Worm (Caenorhabditis elegans) whole organism, L3 larva: ENCODE results near the gene unc-3.

ENCODE experiments used
- R02D3.7 ChIP-seq: fragments of 150-350 bp; optimal IDR thresholded peaks from 2 replicates; lab custom pipeline; 2014; ENCODE audit warnings: missing biosample characterization, missing genetic modification characterization
- ZK546.5 ChIP-seq: sonication (generic microtip); optimal IDR thresholded peaks from 2 replicates; lab custom pipeline; 2017; ENCODE audit warnings: missing biosample characterization, missing genetic modification characterization
- aly-2 ChIP-seq: fragments of 150-350 bp; optimal IDR thresholded peaks from 2 replicates; lab custom pipeline; 2014; ENCODE audit warnings: missing biosample characterization, missing genetic modification characterization
- ama-1 ChIP-seq: fragments of 150-350 bp; optimal IDR thresholded peaks from 2 replicates; lab custom pipeline; 2018
- ceh-16 ChIP-seq: sonication (generic microtip); optimal IDR thresholded peaks from 2 replicates; lab custom pipeline; 2017; ENCODE audit warnings: missing biosample characterization, missing genetic modification characterization
- ceh-28 ChIP-seq: fragments of 150-350 bp; optimal IDR thresholded peaks from 2 replicates; lab custom pipeline; 2014; ENCODE audit warnings: missing biosample characterization, missing genetic modification reagents, missing genetic modification characterization
- ceh-82 ChIP-seq: fragments of 150-350 bp; optimal IDR thresholded peaks from 2 replicates; lab custom pipeline; 2014; ENCODE audit warnings: missing biosample characterization, missing genetic modification characterization
- ceh-9 ChIP-seq: sonication (generic microtip); optimal IDR thresholded peaks from 2 replicates; lab custom pipeline; 2018; ENCODE audit warnings: missing biosample characterization, missing genetic modification characterization
- egl-27 ChIP-seq: sonication (generic microtip); optimal IDR thresholded peaks from 4 replicates; lab custom pipeline; 2017; ENCODE audit warnings: missing biosample characterization, missing genetic modification reagents, missing genetic modification characterization
- egl-5 ChIP-seq: fragments of 150-350 bp; optimal IDR thresholded peaks from 2 replicates; lab custom pipeline; 2017; ENCODE audit warnings: missing biosample characterization, missing genetic modification reagents, missing genetic modification characterization, inconsistent platforms
- elt-1 ChIP-seq: fragments of 150-350 bp; optimal IDR thresholded peaks from 2 replicates; lab custom pipeline; 2014; ENCODE audit warnings: missing biosample characterization, missing genetic modification characterization
- elt-2 ChIP-seq: sonication (generic microtip); optimal IDR thresholded peaks from 2 replicates; lab custom pipeline; 2016; ENCODE audit warnings: missing genetic modification reagents, mild to moderate bottlenecking, missing genetic modification characterization, missing compliant biosample characterization
- elt-3 ChIP-seq, 3 experiments: fragments of 150-350 bp in 1 of 3; sonication (generic microtip) in 2 of 3; optimal IDR thresholded peaks; 2 replicates in 2 of 3; 4 replicates in 1 of 3; lab custom pipeline; 2014 to 2017; ENCODE audit warnings: missing biosample characterization in 3 of 3, missing genetic modification characterization in 3 of 3
- eor-1 ChIP-seq, 2 experiments: fragments of 150-350 bp; optimal IDR thresholded peaks; 2 replicates each; lab custom pipeline; 2014 to 2018; ENCODE audit warnings: missing biosample characterization in 2 of 2, missing genetic modification characterization in 2 of 2
- fkh-10 ChIP-seq: sonication (generic microtip); optimal IDR thresholded peaks from 2 replicates; lab custom pipeline; 2017; ENCODE audit warnings: missing biosample characterization, missing genetic modification reagents, missing genetic modification characterization
- fos-1 ChIP-seq: fragments of 150-350 bp; optimal IDR thresholded peaks from 2 replicates; lab custom pipeline; 2014; ENCODE audit warnings: missing biosample characterization, missing genetic modification characterization
- hmg-11 ChIP-seq: sonication (generic microtip); optimal IDR thresholded peaks from 2 replicates; lab custom pipeline; 2016; ENCODE audit warnings: missing genetic modification characterization, missing compliant biosample characterization
- jun-1 ChIP-seq: fragments of 150-350 bp; optimal IDR thresholded peaks from 2 replicates; lab custom pipeline; 2014; ENCODE audit warnings: missing biosample characterization, missing genetic modification reagents, missing genetic modification characterization
- lin-39 ChIP-seq: fragments of 150-350 bp; optimal IDR thresholded peaks from 2 replicates; lab custom pipeline; 2018; ENCODE audit warnings: missing biosample characterization, missing genetic modification reagents, missing genetic modification characterization
- lsy-12 ChIP-seq: sonication (generic microtip); optimal IDR thresholded peaks from 2 replicates; lab custom pipeline; 2016; ENCODE audit warnings: mild to moderate bottlenecking, missing genetic modification characterization, missing compliant biosample characterization
- mdl-1 ChIP-seq: fragments of 150-350 bp; optimal IDR thresholded peaks from 2 replicates; lab custom pipeline; 2014; ENCODE audit warnings: missing biosample characterization, missing genetic modification characterization
- mml-1 ChIP-seq: fragments of 150-350 bp; sonication (generic microtip); optimal IDR thresholded peaks from 3 replicates; lab custom pipeline; 2014; ENCODE audit warnings: missing biosample characterization, missing genetic modification characterization
- nfya-1 ChIP-seq: sonication (generic microtip); optimal IDR thresholded peaks from 2 replicates; lab custom pipeline; 2017; ENCODE audit warnings: missing genetic modification characterization, mild to moderate bottlenecking, missing compliant biosample characterization, antibody characterized with exemption, moderate library complexity; ENCODE audit not compliant: insufficient read depth
- nhr-11 ChIP-seq: fragments of 150-350 bp; optimal IDR thresholded peaks from 2 replicates; lab custom pipeline; 2014; ENCODE audit warnings: missing biosample characterization, missing genetic modification characterization
- nhr-23 ChIP-seq: fragments of 150-350 bp; optimal IDR thresholded peaks from 2 replicates; lab custom pipeline; 2014; ENCODE audit warnings: missing biosample characterization, missing genetic modification reagents, missing genetic modification characterization
- nhr-25 ChIP-seq: sonication (generic microtip); optimal IDR thresholded peaks from 2 replicates; lab custom pipeline; 2017; ENCODE audit warnings: missing biosample characterization, missing genetic modification characterization
- nhr-28 ChIP-seq: fragments of 150-350 bp; optimal IDR thresholded peaks from 2 replicates; lab custom pipeline; 2014; ENCODE audit warnings: missing biosample characterization, missing genetic modification characterization
- nhr-43 ChIP-seq: sonication (generic microtip); optimal IDR thresholded peaks from 2 replicates; lab custom pipeline; 2016; ENCODE audit warnings: mild to moderate bottlenecking, missing genetic modification characterization, missing compliant biosample characterization; ENCODE audit not compliant: poor library complexity, severe bottlenecking
- nhr-67 ChIP-seq: fragments of 150-350 bp; optimal IDR thresholded peaks from 2 replicates; lab custom pipeline; 2014; ENCODE audit warnings: missing biosample characterization, missing genetic modification characterization
- nhr-76 ChIP-seq: fragments of 150-350 bp; sonication (generic microtip); optimal IDR thresholded peaks from 5 replicates; lab custom pipeline; 2014; ENCODE audit warnings: missing biosample characterization, missing genetic modification characterization
- nhr-77 ChIP-seq: fragments of 150-350 bp; optimal IDR thresholded peaks from 2 replicates; lab custom pipeline; 2014; ENCODE audit warnings: missing biosample characterization, missing genetic modification characterization
- pha-4 ChIP-seq: fragments of 150-350 bp; optimal IDR thresholded peaks from 2 replicates; lab custom pipeline; 2014; ENCODE audit warnings: missing biosample characterization, missing genetic modification reagents, missing genetic modification characterization
- pqm-1 ChIP-seq: fragments of 150-350 bp; optimal IDR thresholded peaks from 2 replicates; lab custom pipeline; 2017; ENCODE audit warnings: missing biosample characterization, missing genetic modification characterization, inconsistent platforms
- sea-2 ChIP-seq: fragments of 150-350 bp; sonication (generic microtip); optimal IDR thresholded peaks from 4 replicates; lab custom pipeline; 2014; ENCODE audit warnings: missing biosample characterization, missing genetic modification reagents, missing genetic modification characterization
- skn-1 ChIP-seq: fragments of 150-350 bp; optimal IDR thresholded peaks from 2 replicates; lab custom pipeline; 2014; ENCODE audit warnings: missing biosample characterization, missing genetic modification characterization
- snpc-4 ChIP-seq: fragments of 150-350 bp; optimal IDR thresholded peaks from 2 replicates; lab custom pipeline; 2014; ENCODE audit warnings: missing biosample characterization, missing genetic modification characterization
- tbx-2 ChIP-seq: sonication (generic microtip); optimal IDR thresholded peaks from 2 replicates; lab custom pipeline; 2016; ENCODE audit warnings: mild to moderate bottlenecking, missing genetic modification characterization, missing compliant biosample characterization
- unc-39 ChIP-seq: sonication (generic microtip); optimal IDR thresholded peaks from 4 replicates; lab custom pipeline; 2017; ENCODE audit warnings: missing biosample characterization, missing genetic modification characterization
- zag-1 ChIP-seq: fragments of 150-350 bp; optimal IDR thresholded peaks from 2 replicates; lab custom pipeline; 2014; ENCODE audit warnings: missing biosample characterization, missing genetic modification characterization
- ztf-11 ChIP-seq: fragments of 150-350 bp; optimal IDR thresholded peaks from 2 replicates; lab custom pipeline; 2014; ENCODE audit warnings: missing biosample characterization, missing genetic modification characterization

Gene unc-3

ce11 chrX:14809905-14810304, 36.6 kb downstream of the unc-3 start:
- TF ChIP-seq ceh-28 (tag; lab: Kevin White, UChicago) (peak; percentile 42), sea-2 (GFP tag; lab: Kevin White, UChicago) (no peak), nhr-23 (tag; lab: Kevin White, UChicago) (peak; percentile 36), fkh-10 (GFP tag; lab: Kevin White, UChicago) (no peak), ama-1 (lab: Kevin White, UChicago) (peak; percentile 50), lin-39 (tag; lab: Kevin White, UChicago) (no peak), mml-1 (tag; lab: Kevin White, UChicago) (peak; percentile 76), pqm-1 (peak; percentile 57), elt-2 (tag; lab: Kevin White, UChicago) (peak; percentile 36)

ce11 chrX:14810718-14811117, 37.4 kb downstream of the unc-3 start, which contains the start of gene atf-4:
TSS of gene atf-4 (minus strand) at chrX:14810810.
- TF ChIP-seq nhr-28 (tag; lab: Kevin White, UChicago) (no peak), jun-1 (peak; percentile 54), nhr-11 (tag; lab: Kevin White, UChicago) (peak; percentile 6), eor-1 (tag; optimal IDR thresholded peaks at IDR 0.05; lab: Kevin White, UChicago) (no peak), pqm-1 (peak; percentile 62), nhr-67 (tag; lab: Kevin White, UChicago) (no peak), egl-5 (tag; lab: Kevin White, UChicago) (peak; percentile 69), lin-39 (tag; lab: Kevin White, UChicago) (peak; percentile 41), nfya-1 (tag; lab: Kevin White, UChicago) (peak; percentile 74), nhr-43 (tag; lab: Kevin White, UChicago) (peak; percentile 78), nhr-25 (tag; lab: Kevin White, UChicago) (peak; percentile 55), skn-1 (no peak), pha-4 (tag; lab: Kevin White, UChicago) (peak; percentile 54), elt-2 (tag; lab: Kevin White, UChicago) (peak; percentile 71), ceh-28 (tag; lab: Kevin White, UChicago) (peak; percentile 87), hmg-11 (peak; percentile 78), snpc-4 (tag; lab: Kevin White, UChicago) (peak; percentile 22), egl-27 (no peak), mdl-1 (tag; lab: Kevin White, UChicago) (peak; percentile 75), nhr-23 (tag; lab: Kevin White, UChicago) (peak; percentile 62), mml-1 (tag; lab: Kevin White, UChicago) (no peak)

DNA sequence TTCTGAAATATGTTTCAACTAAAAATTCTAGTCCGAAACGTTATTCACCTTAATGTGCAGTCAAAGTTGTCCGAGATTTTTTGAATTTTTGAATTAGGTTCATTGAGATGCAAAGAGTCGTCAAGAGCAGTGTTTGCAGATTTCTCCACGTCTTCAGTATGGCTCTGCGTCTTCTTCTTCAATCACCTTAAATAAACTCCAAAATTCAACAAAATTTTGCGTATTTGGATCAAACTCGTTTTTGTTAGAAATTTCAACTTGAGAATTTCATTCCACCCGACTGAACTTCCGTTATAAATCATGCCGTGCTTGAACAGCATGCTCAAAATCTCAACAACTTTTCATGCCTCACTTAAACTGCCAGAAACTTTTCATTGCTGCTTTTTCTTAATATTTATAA, 38.7 kb downstream of the unc-3 start, which contains the start of gene T04C10.3:
TSS of gene T04C10.3 (plus strand) at position 301 of the 400 bp plus-strand sequence.
- no peak for TF ChIP-seq ceh-28 (tag; lab: Kevin White, UChicago)
- no peak for TF ChIP-seq eor-1 (tag; optimal IDR thresholded peaks at IDR 0.05; lab: Kevin White, UChicago)
- TF ChIP-seq tbx-2 (tag; lab: Kevin White, UChicago), result no peak

- TF ChIP-seq elt-2 (tag; lab: Kevin White, UChicago) (peak; percentile 47), ceh-16 (no peak), elt-3 (tag; optimal IDR thresholded peaks at IDR 0.05; lab: Kevin White, UChicago) (no peak), snpc-4 (tag; lab: Kevin White, UChicago) (peak; percentile 58), ceh-82 (tag; lab: Kevin White, UChicago) (peak; percentile 9), lsy-12 (tag; lab: Kevin White, UChicago) (peak; percentile 40), nhr-11 (tag; lab: Kevin White, UChicago) (peak; percentile 11), pha-4 (tag; lab: Kevin White, UChicago) (peak; percentile 91), ceh-9 (tag; lab: Kevin White, UChicago) (no peak), R02D3.7 (tag; lab: Kevin White, UChicago) (no peak), ama-1 (lab: Kevin White, UChicago) (no peak), ceh-28 (tag; lab: Kevin White, UChicago) (peak; percentile 73), elt-1 (tag; lab: Kevin White, UChicago) (peak; percentile 4), ZK546.5 (tag; lab: Kevin White, UChicago) (no peak), pqm-1 (no peak), sea-2 (GFP tag; lab: Kevin White, UChicago) (no peak), jun-1 (peak; percentile 82), fos-1 (tag; lab: Kevin White, UChicago) (no peak), nhr-76 (tag; lab: Kevin White, UChicago) (no peak), nhr-28 (tag; lab: Kevin White, UChicago) (no peak), unc-39 (tag; lab: Kevin White, UChicago) (no peak), nhr-23 (tag; lab: Kevin White, UChicago) (peak; percentile 82), nhr-77 (tag; lab: Kevin White, UChicago) (peak; percentile 81), nhr-43 (tag; lab: Kevin White, UChicago) (peak; percentile 59), nfya-1 (tag; lab: Kevin White, UChicago) (peak; percentile 62), nhr-25 (tag; lab: Kevin White, UChicago) (peak; percentile 44), tbx-2 (tag; lab: Kevin White, UChicago) (peak; percentile 80), ztf-11 (no peak), aly-2 (tag; lab: Kevin White, UChicago) (no peak), skn-1 (peak; percentile 86), lin-39 (tag; lab: Kevin White, UChicago) (peak; percentile 57), mdl-1 (tag; lab: Kevin White, UChicago) (peak; percentile 37), hmg-11 (peak; percentile 63), zag-1 (tag; lab: Kevin White, UChicago) (peak; percentile 7)
Measured at ce11 chrX:14813398-14813797, 40.1 kb downstream of the unc-3 start.
